Worm (Caenorhabditis elegans) whole organism, L3 larva: ENCODE measurements around the gene trp-2.
A peak's percentile ranks its signal among the peaks of the same experiment; 100 is the strongest.

Source experiments
- ZK546.5 ChIP-seq: sonication (generic microtip); optimal IDR thresholded peaks from 2 replicates; lab custom pipeline; 2017; ENCODE audit warnings: missing biosample characterization, missing genetic modification characterization
- ama-1 ChIP-seq: fragments of 150-350 bp; optimal IDR thresholded peaks from 2 replicates; lab custom pipeline; 2018
- ceh-28 ChIP-seq: fragments of 150-350 bp; optimal IDR thresholded peaks from 2 replicates; lab custom pipeline; 2014; ENCODE audit warnings: missing biosample characterization, missing genetic modification reagents, missing genetic modification characterization
- ceh-9 ChIP-seq: sonication (generic microtip); optimal IDR thresholded peaks from 2 replicates; lab custom pipeline; 2018; ENCODE audit warnings: missing biosample characterization, missing genetic modification characterization
- daf-12 ChIP-seq: fragments of 150-350 bp; optimal IDR thresholded peaks from 2 replicates; lab custom pipeline; 2014; ENCODE audit warnings: missing biosample characterization, missing genetic modification reagents, missing genetic modification characterization
- fkh-10 ChIP-seq: sonication (generic microtip); optimal IDR thresholded peaks from 2 replicates; lab custom pipeline; 2017; ENCODE audit warnings: missing biosample characterization, missing genetic modification reagents, missing genetic modification characterization
- jun-1 ChIP-seq: fragments of 150-350 bp; optimal IDR thresholded peaks from 2 replicates; lab custom pipeline; 2014; ENCODE audit warnings: missing biosample characterization, missing genetic modification reagents, missing genetic modification characterization
- nfya-1 ChIP-seq: sonication (generic microtip); optimal IDR thresholded peaks from 2 replicates; lab custom pipeline; 2017; ENCODE audit warnings: missing genetic modification characterization, mild to moderate bottlenecking, missing compliant biosample characterization, antibody characterized with exemption, moderate library complexity; ENCODE audit not compliant: insufficient read depth
- nhr-11 ChIP-seq: fragments of 150-350 bp; optimal IDR thresholded peaks from 2 replicates; lab custom pipeline; 2014; ENCODE audit warnings: missing biosample characterization, missing genetic modification characterization
- nhr-12 ChIP-seq: fragments of 150-350 bp; optimal IDR thresholded peaks from 2 replicates; lab custom pipeline; 2014; ENCODE audit warnings: missing biosample characterization, missing genetic modification characterization
- nhr-23 ChIP-seq: fragments of 150-350 bp; optimal IDR thresholded peaks from 2 replicates; lab custom pipeline; 2014; ENCODE audit warnings: missing biosample characterization, missing genetic modification reagents, missing genetic modification characterization
- sea-2 ChIP-seq: fragments of 150-350 bp; sonication (generic microtip); optimal IDR thresholded peaks from 4 replicates; lab custom pipeline; 2014; ENCODE audit warnings: missing biosample characterization, missing genetic modification reagents, missing genetic modification characterization
- snpc-4 ChIP-seq: fragments of 150-350 bp; optimal IDR thresholded peaks from 2 replicates; lab custom pipeline; 2014; ENCODE audit warnings: missing biosample characterization, missing genetic modification characterization
- unc-62 ChIP-seq: fragments of 150-350 bp; sonication (generic microtip); optimal IDR thresholded peaks from 4 replicates; lab custom pipeline; 2014; ENCODE audit warnings: missing biosample characterization, missing genetic modification reagents, missing genetic modification characterization

- TF ChIP-seq nhr-11 (tag; lab: Kevin White, UChicago) (no peak), ama-1 (lab: Kevin White, UChicago) (no peak), ceh-9 (tag; lab: Kevin White, UChicago) (no peak), unc-62 (GFP tag; lab: Kevin White, UChicago) (no peak), ZK546.5 (tag; lab: Kevin White, UChicago) (no peak), sea-2 (GFP tag; lab: Kevin White, UChicago) (no peak), nhr-23 (tag; lab: Kevin White, UChicago) (no peak), nhr-12 (no peak), daf-12 (tag; lab: Kevin White, UChicago) (no peak), snpc-4 (tag; lab: Kevin White, UChicago) (no peak), fkh-10 (GFP tag; lab: Kevin White, UChicago) (peak; percentile 84), jun-1 (tag; lab: Kevin White, UChicago) (no peak), nfya-1 (tag; lab: Kevin White, UChicago) (no peak), ceh-28 (tag; lab: Kevin White, UChicago) (no peak)
Measured at ce11 chrIII:989558-989957, 2.1 kb upstream of the trp-2 start.
